Worm (Caenorhabditis elegans) whole organism, L1 larva: ENCODE results near the gene ark-1.

ENCODE experiments used
- aha-1 ChIP-seq: fragments of 150-350 bp; optimal IDR thresholded peaks from 2 replicates; lab custom pipeline; 2014; ENCODE audit warnings: missing biosample characterization, missing genetic modification characterization
- blmp-1 ChIP-seq: fragments of 150-350 bp; optimal IDR thresholded peaks from 2 replicates; lab custom pipeline; 2014; ENCODE audit warnings: missing biosample characterization, missing genetic modification characterization
- ceh-8 ChIP-seq: fragments of 200-800 bp; sonication (Bioruptor generic); optimal IDR thresholded peaks from 2 replicates; lab custom pipeline; 2018; ENCODE audit warnings: mild to moderate bottlenecking, missing genetic modification characterization, moderate library complexity, missing compliant biosample characterization
- ceh-82 ChIP-seq, 3 experiments: fragments of 150-350 bp in 1 of 3; sonication (generic microtip) in 2 of 3; optimal IDR thresholded peaks; 2 replicates each; lab custom pipeline; 2014 to 2017; ENCODE audit warnings: missing biosample characterization in 3 of 3, missing genetic modification characterization in 3 of 3
- ceh-88 ChIP-seq: fragments of 200-800 bp; sonication (Bioruptor generic); IDR thresholded peaks from 2 replicates; pipeline ENCODE4 v1.3.6; 2022; ENCODE audit warnings: missing genetic modification characterization, missing compliant biosample characterization
- ces-1 ChIP-seq: fragments of 150-350 bp; optimal IDR thresholded peaks from 2 replicates; lab custom pipeline; 2014; ENCODE audit warnings: missing biosample characterization, missing genetic modification reagents, missing genetic modification characterization
- dpl-1 ChIP-seq, 3 experiments: fragments of 150-350 bp in 2 of 3; sonication (generic microtip) in 1 of 3; optimal IDR thresholded peaks; 2 replicates each; lab custom pipeline; 2014 to 2017; ENCODE audit warnings: missing biosample characterization in 3 of 3, missing genetic modification characterization in 3 of 3, missing genetic modification reagents in 3 of 3
- efl-1 ChIP-seq, 4 experiments: fragments of 150-350 bp; optimal IDR thresholded peaks in 3 of 4; peaks in 1 of 4; 1 replicate in 1 of 4; 2 replicates in 3 of 4; lab custom pipeline; 2014; ENCODE audit warnings: missing biosample characterization in 2 of 4, missing genetic modification characterization in 2 of 4, missing genetic modification reagents in 2 of 4
- efl-3 ChIP-seq: fragments of 200-800 bp; sonication (Bioruptor generic); optimal IDR thresholded peaks from 2 replicates; lab custom pipeline; 2018; ENCODE audit warnings: mild to moderate bottlenecking, missing genetic modification characterization, missing compliant biosample characterization
- egl-13 ChIP-seq: sonication (generic microtip); optimal IDR thresholded peaks from 2 replicates; lab custom pipeline; 2016; ENCODE audit warnings: missing genotype, missing genetic modification reagents, missing genetic modification characterization, missing compliant biosample characterization
- ets-5 ChIP-seq: fragments of 200-800 bp; sonication (Bioruptor generic); IDR thresholded peaks from 2 replicates; pipeline ENCODE4 v1.3.6; 2022; ENCODE audit warnings: missing genetic modification characterization, missing compliant biosample characterization
- fkh-10 ChIP-seq: sonication (generic microtip); optimal IDR thresholded peaks from 2 replicates; lab custom pipeline; 2017; ENCODE audit warnings: missing biosample characterization, missing genetic modification reagents, missing genetic modification characterization
- fkh-8 ChIP-seq: sonication (generic microtip); optimal IDR thresholded peaks from 2 replicates; lab custom pipeline; 2016; ENCODE audit warnings: mild to moderate bottlenecking, missing genetic modification characterization, missing compliant biosample characterization
- hlh-4 ChIP-seq: sonication (generic microtip); optimal IDR thresholded peaks from 2 replicates; lab custom pipeline; 2016; ENCODE audit warnings: mild to moderate bottlenecking, missing genetic modification characterization, missing compliant biosample characterization
- lin-14 ChIP-seq: fragments of 200-800 bp; sonication (Bioruptor generic); optimal IDR thresholded peaks from 2 replicates; lab custom pipeline; 2018; ENCODE audit warnings: mild to moderate bottlenecking, missing genetic modification characterization, moderate library complexity, missing compliant biosample characterization
- lin-15B ChIP-seq: fragments of 150-350 bp; sonication (generic microtip); optimal IDR thresholded peaks from 3 replicates; lab custom pipeline; 2014; ENCODE audit warnings: missing biosample characterization, missing genetic modification characterization
- lin-35 ChIP-seq, 2 experiments: fragments of 150-350 bp; optimal IDR thresholded peaks; 2 replicates each; lab custom pipeline; 2014; ENCODE audit warnings: missing biosample characterization in 2 of 2, missing genetic modification characterization in 2 of 2, missing genetic modification reagents in 2 of 2
- lin-39 ChIP-seq: fragments of 150-350 bp; optimal IDR thresholded peaks from 2 replicates; lab custom pipeline; 2014; ENCODE audit warnings: missing biosample characterization, missing genetic modification reagents, missing genetic modification characterization
- lir-3 ChIP-seq: sonication (generic microtip); optimal IDR thresholded peaks from 2 replicates; lab custom pipeline; 2016; ENCODE audit warnings: mild to moderate bottlenecking, missing genetic modification characterization, moderate library complexity, missing compliant biosample characterization; ENCODE audit not compliant: poor library complexity
- lsy-2 ChIP-seq, 2 experiments: fragments of 150-350 bp; optimal IDR thresholded peaks; 2 replicates each; lab custom pipeline; 2014; ENCODE audit warnings: missing biosample characterization in 2 of 2, missing genetic modification characterization in 2 of 2
- mab-9 ChIP-seq: fragments of 200-800 bp; sonication (Bioruptor generic); IDR thresholded peaks from 2 replicates; pipeline ENCODE4 v1.3.6; 2022; ENCODE audit warnings: missing genetic modification reagents, missing genetic modification characterization, missing compliant biosample characterization
- nhr-11 ChIP-seq: fragments of 150-350 bp; optimal IDR thresholded peaks from 2 replicates; lab custom pipeline; 2014; ENCODE audit warnings: missing biosample characterization, missing genetic modification characterization
- nhr-12 ChIP-seq: sonication (generic microtip); optimal IDR thresholded peaks from 2 replicates; lab custom pipeline; 2017; ENCODE audit warnings: missing biosample characterization, missing genetic modification characterization
- nhr-19 ChIP-seq: fragments of 200-800 bp; sonication (Bioruptor generic); conservative IDR thresholded peaks from 2 replicates; pipeline ENCODE4 v1.3.6; 2022; ENCODE audit warnings: missing genetic modification characterization, missing compliant biosample characterization
- nhr-20 ChIP-seq: sonication (generic microtip); optimal IDR thresholded peaks from 2 replicates; lab custom pipeline; 2016; ENCODE audit warnings: mild to moderate bottlenecking, missing genetic modification characterization, missing compliant biosample characterization
- nhr-28 ChIP-seq: fragments of 150-350 bp; optimal IDR thresholded peaks from 2 replicates; lab custom pipeline; 2014; ENCODE audit warnings: missing biosample characterization, missing genetic modification characterization
- nhr-47 ChIP-seq: sonication (generic microtip); optimal IDR thresholded peaks from 2 replicates; lab custom pipeline; 2016; ENCODE audit warnings: mild to moderate bottlenecking, missing genetic modification characterization, moderate library complexity, missing compliant biosample characterization
- nhr-71 ChIP-seq: sonication (generic microtip); optimal IDR thresholded peaks from 2 replicates; lab custom pipeline; 2016; ENCODE audit warnings: mild to moderate bottlenecking, missing genetic modification characterization, moderate library complexity, missing compliant biosample characterization
- nhr-77 ChIP-seq: fragments of 150-350 bp; optimal IDR thresholded peaks from 2 replicates; lab custom pipeline; 2014; ENCODE audit warnings: missing biosample characterization, missing genetic modification characterization
- nhr-84 ChIP-seq: sonication (generic microtip); optimal IDR thresholded peaks from 2 replicates; lab custom pipeline; 2017; ENCODE audit warnings: missing biosample characterization, missing genetic modification characterization
- nhr-85 ChIP-seq: sonication (generic microtip); peaks from one replicate; lab custom pipeline; 2016; ENCODE audit warnings: missing genetic modification characterization, inconsistent platforms, missing compliant biosample characterization
- pax-3 ChIP-seq: fragments of 200-800 bp; sonication (Bioruptor generic); optimal IDR thresholded peaks from 2 replicates; lab custom pipeline; 2018; ENCODE audit warnings: mild to moderate bottlenecking, missing genetic modification characterization, moderate library complexity, missing compliant biosample characterization
- pqm-1 ChIP-seq: sonication (generic microtip); optimal IDR thresholded peaks from 3 replicates; lab custom pipeline; 2017; ENCODE audit warnings: missing biosample characterization, missing genetic modification characterization
- rnt-1 ChIP-seq: sonication (generic microtip); optimal IDR thresholded peaks from 2 replicates; lab custom pipeline; 2016; ENCODE audit warnings: mild to moderate bottlenecking, missing genetic modification characterization, moderate library complexity, missing compliant biosample characterization
- skn-1 ChIP-seq: fragments of 150-350 bp; optimal IDR thresholded peaks from 2 replicates; lab custom pipeline; 2014; ENCODE audit warnings: missing biosample characterization, missing genetic modification characterization
- snu-23 ChIP-seq: sonication (generic microtip); optimal IDR thresholded peaks from 2 replicates; lab custom pipeline; 2016; ENCODE audit warnings: missing genetic modification characterization, missing compliant biosample characterization
- sptf-1 ChIP-seq: fragments of 150-350 bp; optimal IDR thresholded peaks from 2 replicates; lab custom pipeline; 2014; ENCODE audit warnings: missing biosample characterization, missing genetic modification characterization
- sup-37 ChIP-seq: fragments of 200-800 bp; sonication (Bioruptor generic); optimal IDR thresholded peaks from 2 replicates; lab custom pipeline; 2018; ENCODE audit warnings: mild to moderate bottlenecking, missing genetic modification characterization, missing compliant biosample characterization
- swsn-7 ChIP-seq: sonication (generic microtip); optimal IDR thresholded peaks from 2 replicates; lab custom pipeline; 2016; ENCODE audit warnings: missing genetic modification characterization, missing compliant biosample characterization
- unc-30 ChIP-seq: sonication (generic microtip); optimal IDR thresholded peaks from 2 replicates; lab custom pipeline; 2017; ENCODE audit warnings: missing biosample characterization, missing genetic modification characterization
- unc-62 ChIP-seq: fragments of 150-350 bp; optimal IDR thresholded peaks from 2 replicates; lab custom pipeline; 2014; ENCODE audit warnings: missing biosample characterization, missing genetic modification reagents, missing genetic modification characterization
- unc-86 ChIP-seq: sonication (generic microtip); optimal IDR thresholded peaks from 2 replicates; lab custom pipeline; 2016; ENCODE audit warnings: missing genetic modification characterization, missing compliant biosample characterization
- unc-98 ChIP-seq: fragments of 200-800 bp; sonication (Bioruptor generic); IDR thresholded peaks from 2 replicates; pipeline ENCODE4 v1.3.6; 2022; ENCODE audit warnings: missing genetic modification characterization, missing compliant biosample characterization
- zag-1 ChIP-seq: fragments of 150-350 bp; optimal IDR thresholded peaks from 2 replicates; lab custom pipeline; 2014; ENCODE audit warnings: missing biosample characterization, missing genetic modification characterization
- zip-4 ChIP-seq: fragments of 200-800 bp; sonication (Bioruptor generic); optimal IDR thresholded peaks from 2 replicates; lab custom pipeline; 2018; ENCODE audit warnings: mild to moderate bottlenecking, missing genetic modification characterization, moderate library complexity, missing compliant biosample characterization
- ztf-11 ChIP-seq, 2 experiments: sonication (generic microtip); optimal IDR thresholded peaks; 2 replicates each; lab custom pipeline; 2016 to 2017; ENCODE audit warnings: missing genetic modification characterization in 2 of 2, missing biosample characterization in 1 of 2, missing compliant biosample characterization in 1 of 2
- ztf-4 ChIP-seq: fragments of 150-350 bp; optimal IDR thresholded peaks from 2 replicates; lab custom pipeline; 2014; ENCODE audit warnings: missing biosample characterization, missing genetic modification characterization

The ark-1 gene

ce11 chrIV:12584146-12584545 lies 46.7 kb downstream of the ark-1 start (continued):
- TF ChIP-seq efl-1 (optimal IDR thresholded peaks at IDR 0.05; lab: Kevin White, UChicago) (no peak), efl-1 (GFP tag; optimal IDR thresholded peaks at IDR 0.05 in 1 of 2; lab: Kevin White, UChicago) (peak in 1 of 2 experiments; percentile 11), ets-5 (GFP tag; lab: Robert Waterston, UW) (no peak), unc-86 (peak; percentile 36), nhr-84 (tag; lab: Kevin White, UChicago) (no peak), zag-1 (no peak), lin-39 (tag; lab: Kevin White, UChicago) (no peak), unc-30 (tag; lab: Kevin White, UChicago) (no peak), zip-4 (GFP tag; lab: Kevin White, UChicago) (no peak), ces-1 (GFP tag; lab: Kevin White, UChicago) (no peak), nhr-77 (no peak), unc-62 (GFP tag; lab: Kevin White, UChicago) (no peak), nhr-20 (tag; lab: Kevin White, UChicago) (no peak), nhr-28 (tag; lab: Kevin White, UChicago) (no peak), lsy-2 (tag; optimal IDR thresholded peaks at IDR 0.05; lab: Kevin White, UChicago) (no peak), nhr-47 (no peak), efl-3 (GFP tag; lab: Kevin White, UChicago) (no peak), sptf-1 (tag; lab: Kevin White, UChicago) (no peak), skn-1 (no peak), fkh-10 (GFP tag; lab: Kevin White, UChicago) (peak; percentile 63), nhr-19 (GFP tag; lab: Robert Waterston, UW) (no peak), ztf-4 (tag; lab: Kevin White, UChicago) (no peak), hlh-4 (tag; lab: Kevin White, UChicago) (no peak), ztf-11 (tag; optimal IDR thresholded peaks at IDR 0.05; lab: Kevin White, UChicago) (no peak), pqm-1 (no peak), swsn-7 (tag; lab: Kevin White, UChicago) (peak; percentile 21), sup-37 (GFP tag; lab: Kevin White, UChicago) (no peak), ceh-8 (GFP tag; lab: Kevin White, UChicago) (no peak), dpl-1 (GFP tag; optimal IDR thresholded peaks at IDR 0.05; lab: Kevin White, UChicago) (peak in 1 of 3 experiments; percentile 1), lin-15B (no peak), mab-9 (GFP tag; lab: Robert Waterston, UW) (no peak), unc-98 (GFP tag; lab: Robert Waterston, UW) (no peak), nhr-12 (no peak), blmp-1 (tag; lab: Kevin White, UChicago) (no peak), pax-3 (tag; lab: Kevin White, UChicago) (no peak), nhr-11 (tag; lab: Kevin White, UChicago) (no peak), nhr-71 (tag; lab: Kevin White, UChicago) (no peak), aha-1 (no peak), egl-13 (tag; lab: Kevin White, UChicago) (no peak), snu-23 (GFP tag; lab: Kevin White, UChicago) (peak; percentile 19), lir-3 (tag; lab: Kevin White, UChicago) (no peak), ceh-82 (tag; optimal IDR thresholded peaks at IDR 0.05; lab: Kevin White, UChicago) (peak in 1 of 3 experiments; percentile 45)

DNA sequence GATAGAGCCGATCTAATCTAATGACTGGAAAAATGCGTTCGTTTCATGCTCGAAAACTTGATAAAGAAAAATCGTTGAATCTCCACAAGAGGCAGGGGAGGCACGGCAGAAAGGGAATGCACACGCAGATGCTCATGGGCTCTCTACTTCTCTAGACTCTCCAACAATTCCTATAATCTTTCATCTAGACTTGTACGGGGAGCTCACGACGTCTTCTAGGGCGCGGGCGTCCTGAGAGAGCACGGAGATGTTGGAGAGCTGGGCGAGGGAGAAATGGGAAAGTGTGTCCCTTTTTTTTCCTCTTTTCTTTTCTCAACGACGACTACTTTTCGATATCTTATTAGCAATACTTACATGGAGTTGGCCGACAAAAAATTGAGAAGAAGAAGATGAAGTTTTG lies 47.6 kb downstream of the ark-1 start:
- TF ChIP-seq lin-14 (GFP tag; lab: Kevin White, UChicago) (peak; percentile 74), nhr-47 (peak; percentile 14), fkh-10 (GFP tag; lab: Kevin White, UChicago) (peak; percentile 11), ceh-88 (GFP tag; lab: Robert Waterston, UW) (no peak), nhr-85 (tag; lab: Kevin White, UChicago) (peak; percentile 19), rnt-1 (tag; lab: Kevin White, UChicago) (peak; percentile 9), nhr-84 (tag; lab: Kevin White, UChicago) (no peak), fkh-8 (tag; lab: Kevin White, UChicago) (peak; percentile 37), lin-35 (GFP tag; optimal IDR thresholded peaks at IDR 0.05; lab: Kevin White, UChicago) (peak in 1 of 2 experiments; percentile 14), swsn-7 (tag; lab: Kevin White, UChicago) (peak; percentile 27), ceh-82 (tag; optimal IDR thresholded peaks at IDR 0.05; lab: Kevin White, UChicago) (peak in 1 of 3 experiments; percentile 19)
- TF ChIP-seq, all 84 proteins: peak for 9
